Worm (Caenorhabditis elegans): ENCODE measurements around the gene F45E6.1.
A peak's percentile ranks its signal among the peaks of the same experiment; 100 is the strongest.

F45E6.1 gene

DNA sequence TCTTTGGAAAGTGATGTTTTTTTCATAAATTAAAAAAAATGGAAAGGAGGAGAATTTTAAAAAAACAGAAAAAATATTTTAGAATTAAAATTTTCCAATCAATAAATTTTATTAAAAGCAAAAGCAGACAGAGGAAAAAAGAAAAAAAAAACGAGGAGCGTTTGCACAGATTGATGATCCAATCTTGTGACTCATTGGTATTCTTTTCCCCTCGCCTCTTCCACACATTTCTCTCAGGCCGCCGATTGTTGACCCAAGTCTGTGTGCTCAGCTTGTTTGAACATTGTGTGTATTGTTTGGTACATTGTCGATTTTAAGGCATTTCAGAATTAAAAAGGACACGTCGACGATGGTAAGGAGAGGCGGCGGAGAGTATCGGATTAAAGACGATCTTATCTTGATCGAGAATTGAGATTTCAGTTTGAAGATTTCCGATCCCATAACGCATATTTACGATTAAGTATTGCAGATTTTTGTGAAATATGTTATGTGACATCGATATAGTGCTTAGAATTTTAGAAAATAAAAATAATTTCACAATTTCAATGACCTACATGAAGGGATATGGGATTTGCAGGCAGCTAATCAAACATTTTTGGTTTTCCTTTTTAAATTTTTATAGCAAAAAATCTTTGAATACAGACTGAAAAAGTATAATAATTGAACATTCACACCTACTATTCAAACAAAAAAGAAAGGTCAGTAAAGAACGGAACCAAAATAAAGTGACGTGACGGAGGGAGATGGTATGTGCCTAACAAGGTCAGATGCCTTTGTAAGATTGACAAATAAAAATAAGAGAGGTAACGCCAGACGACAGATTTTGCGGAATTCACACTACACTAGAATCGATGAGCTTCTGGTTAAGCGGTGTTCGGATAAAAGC is 38.6 kb upstream of the F45E6.1 start (continued):
- peak in 1 of 2 experiments; percentile 20 for TF ChIP-seq lsy-2 (tag; optimal IDR thresholded peaks at IDR 0.05)
- TF ChIP-seq grh-1 (GFP tag; IDR thresholded peaks at IDR 0.05), result no peak
- no peak for TF ChIP-seq alr-1 (tag; optimal IDR thresholded peaks at IDR 0.05; ENCODE audit: borderline replicate concordance)
- peak; percentile 82 for TF ChIP-seq nhr-85 (tag)
- no peak for TF ChIP-seq pag-3 (tag; optimal IDR thresholded peaks at IDR 0.05; ENCODE audit: borderline replicate concordance, insufficient read depth)
- no peak for TF ChIP-seq fkh-8 (tag; optimal IDR thresholded peaks at IDR 0.05)
- TF ChIP-seq fos-1 (tag; optimal IDR thresholded peaks at IDR 0.05), result no peak
- no peak for TF ChIP-seq sox-4 (tag; optimal IDR thresholded peaks at IDR 0.05)
- TF ChIP-seq ztf-11 (tag; optimal IDR thresholded peaks at IDR 0.05), result no peak
- TF ChIP-seq nhr-76 (tag; optimal IDR thresholded peaks at IDR 0.05), result no peak
- no peak for TF ChIP-seq ces-1 (GFP tag; optimal IDR thresholded peaks at IDR 0.05)
- no peak for TF ChIP-seq irx-1 (tag; optimal IDR thresholded peaks at IDR 0.05)
- TF ChIP-seq efl-1 (optimal IDR thresholded peaks at IDR 0.05), result no peak
- peak in 1 of 2 experiments; percentile 72 for TF ChIP-seq efl-1 (GFP tag; optimal IDR thresholded peaks at IDR 0.05 in 1 of 2)
- no peak for TF ChIP-seq tlp-1 (tag; optimal IDR thresholded peaks at IDR 0.05)
- TF ChIP-seq nhr-47 (tag; optimal IDR thresholded peaks at IDR 0.05), result no peak
- no peak for TF ChIP-seq C34B4.2 (tag; optimal IDR thresholded peaks at IDR 0.05)
- no peak for TF ChIP-seq nhr-90 (tag; optimal IDR thresholded peaks at IDR 0.05; ENCODE audit: poor library complexity)
- TF ChIP-seq egl-27 (tag; optimal IDR thresholded peaks at IDR 0.05), result no peak

DNA sequence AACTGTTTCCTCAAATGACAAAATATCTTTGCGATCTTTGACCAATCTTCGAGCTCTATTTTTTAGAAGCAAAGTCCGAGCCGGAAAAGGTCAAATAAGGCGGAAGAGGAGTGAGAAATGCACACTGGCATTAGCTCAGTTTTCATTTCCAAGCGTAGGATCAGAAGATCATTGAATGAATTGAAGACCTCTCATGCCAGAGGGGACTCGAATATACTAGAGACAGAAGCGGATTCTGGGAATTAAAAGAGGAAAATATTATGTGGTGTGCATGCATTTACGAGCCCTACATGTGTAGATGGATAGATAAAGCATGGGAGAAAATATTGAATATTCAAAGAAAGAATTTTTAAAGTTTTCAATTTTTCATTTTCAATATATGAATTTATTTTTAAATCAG is 36.2 kb upstream of the F45E6.1 start:
- TF ChIP-seq ceh-82 (tag; optimal IDR thresholded peaks at IDR 0.05), result peak in 1 of 3 experiments; percentile 34
- TF ChIP-seq nhr-47 (tag; optimal IDR thresholded peaks at IDR 0.05), result peak; percentile 47
- TF ChIP-seq ztf-4 (tag; optimal IDR thresholded peaks at IDR 0.05), result no peak
- no peak for TF ChIP-seq pqm-1 (tag; optimal IDR thresholded peaks at IDR 0.05)
- TF ChIP-seq fkh-8 (tag; optimal IDR thresholded peaks at IDR 0.05), result peak; percentile 76
- peak; percentile 18 for TF ChIP-seq swsn-7 (tag; optimal IDR thresholded peaks at IDR 0.05)
- peak; percentile 8 for TF ChIP-seq tbx-2 (tag; optimal IDR thresholded peaks at IDR 0.05)
- no peak for TF ChIP-seq C04F5.9 (tag; optimal IDR thresholded peaks at IDR 0.05)
- TF ChIP-seq egl-13 (tag; optimal IDR thresholded peaks at IDR 0.05), result peak; percentile 79
- TF ChIP-seq lin-14 (GFP tag; optimal IDR thresholded peaks at IDR 0.05), result peak; percentile 59
- TF ChIP-seq pag-3 (tag; optimal IDR thresholded peaks at IDR 0.05; ENCODE audit: borderline replicate concordance, insufficient read depth), result no peak
- TF ChIP-seq fkh-10 (GFP tag; optimal IDR thresholded peaks at IDR 0.05), result peak; percentile 29
- TF ChIP-seq efl-3 (GFP tag; optimal IDR thresholded peaks at IDR 0.05), result no peak
- TF ChIP-seq nhr-71 (tag; optimal IDR thresholded peaks at IDR 0.05), result peak; percentile 51
- TF ChIP-seq unc-86 (tag; optimal IDR thresholded peaks at IDR 0.05), result peak; percentile 77
- TF ChIP-seq xbp-1 (tag; optimal IDR thresholded peaks at IDR 0.05), result peak; percentile 3

DNA sequence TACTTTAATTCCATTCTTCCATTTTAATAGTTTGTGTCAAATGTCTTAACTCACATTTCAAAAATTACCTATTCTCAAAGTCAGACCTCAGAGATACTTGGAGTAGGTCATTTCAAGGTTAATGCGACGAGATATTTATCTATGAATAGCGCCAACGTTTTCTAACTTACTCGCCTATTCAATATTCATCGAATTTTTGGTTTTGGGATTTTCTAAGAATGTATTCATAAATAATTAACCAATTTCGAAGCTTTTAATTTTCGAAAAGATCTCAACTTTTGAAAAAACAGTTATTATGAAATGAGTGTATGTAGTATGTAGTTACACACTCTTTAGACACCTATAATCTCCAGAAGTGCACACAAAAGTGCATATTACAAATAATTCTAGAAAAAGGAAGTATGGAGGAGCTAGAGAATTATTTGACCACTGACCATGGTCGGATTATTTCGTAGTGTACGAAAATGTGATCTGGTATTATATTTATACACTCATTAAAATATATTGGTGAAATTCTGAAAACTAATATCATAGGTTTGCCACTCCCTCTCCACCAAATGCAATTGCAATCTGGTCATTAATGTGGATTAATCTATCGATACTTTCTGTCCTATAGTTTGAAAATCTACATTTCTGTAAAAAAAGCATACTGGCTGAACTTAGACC is 35.4 kb upstream of the F45E6.1 start:
- no peak for TF ChIP-seq rnt-1 (tag; optimal IDR thresholded peaks at IDR 0.05)
- no peak for TF ChIP-seq efl-1 (optimal IDR thresholded peaks at IDR 0.05)
- peak in 1 of 2 experiments; percentile 25 for TF ChIP-seq efl-1 (GFP tag; optimal IDR thresholded peaks at IDR 0.05 in 1 of 2)
- no peak for TF ChIP-seq pax-3 (tag; optimal IDR thresholded peaks at IDR 0.05)
- no peak for TF ChIP-seq lin-35 (GFP tag; optimal IDR thresholded peaks at IDR 0.05)
- no peak for TF ChIP-seq jun-1 (tag; optimal IDR thresholded peaks at IDR 0.05)
- no peak for TF ChIP-seq isw-1 (GFP tag; IDR thresholded peaks at IDR 0.05)
- no peak for TF ChIP-seq nhr-20 (tag; optimal IDR thresholded peaks at IDR 0.05)
- TF ChIP-seq unc-62 (GFP tag; optimal IDR thresholded peaks at IDR 0.05), result no peak
- no peak for TF ChIP-seq pag-3 (tag; optimal IDR thresholded peaks at IDR 0.05; ENCODE audit: borderline replicate concordance, insufficient read depth)
- peak; percentile 74 for TF ChIP-seq dsc-1 (tag; optimal IDR thresholded peaks at IDR 0.05)
- TF ChIP-seq blmp-1 (tag; optimal IDR thresholded peaks at IDR 0.05), result no peak
- no peak for TF ChIP-seq dpl-1 (GFP tag; optimal IDR thresholded peaks at IDR 0.05)
- no peak for TF ChIP-seq unc-30 (tag; optimal IDR thresholded peaks at IDR 0.05)
- no peak for TF ChIP-seq fkh-4 (tag; optimal IDR thresholded peaks at IDR 0.05; ENCODE audit: borderline replicate concordance)
- no peak for TF ChIP-seq tlp-1 (tag; optimal IDR thresholded peaks at IDR 0.05)
- no peak for TF ChIP-seq nhr-90 (tag; optimal IDR thresholded peaks at IDR 0.05; ENCODE audit: poor library complexity)
- TF ChIP-seq ama-1 (optimal IDR thresholded peaks at IDR 0.05), result no peak
- peak; percentile 22 for TF ChIP-seq nhr-71 (tag; optimal IDR thresholded peaks at IDR 0.05)
- TF ChIP-seq nhr-84 (tag; optimal IDR thresholded peaks at IDR 0.05), result no peak
- TF ChIP-seq lin-15B (tag; optimal IDR thresholded peaks at IDR 0.05), result no peak

All from whole organism, L1 larva.